Fruit fly (Drosophila melanogaster): Measurements from ENCODE around the gene CG34299.

CG34299 gene

DNA sequence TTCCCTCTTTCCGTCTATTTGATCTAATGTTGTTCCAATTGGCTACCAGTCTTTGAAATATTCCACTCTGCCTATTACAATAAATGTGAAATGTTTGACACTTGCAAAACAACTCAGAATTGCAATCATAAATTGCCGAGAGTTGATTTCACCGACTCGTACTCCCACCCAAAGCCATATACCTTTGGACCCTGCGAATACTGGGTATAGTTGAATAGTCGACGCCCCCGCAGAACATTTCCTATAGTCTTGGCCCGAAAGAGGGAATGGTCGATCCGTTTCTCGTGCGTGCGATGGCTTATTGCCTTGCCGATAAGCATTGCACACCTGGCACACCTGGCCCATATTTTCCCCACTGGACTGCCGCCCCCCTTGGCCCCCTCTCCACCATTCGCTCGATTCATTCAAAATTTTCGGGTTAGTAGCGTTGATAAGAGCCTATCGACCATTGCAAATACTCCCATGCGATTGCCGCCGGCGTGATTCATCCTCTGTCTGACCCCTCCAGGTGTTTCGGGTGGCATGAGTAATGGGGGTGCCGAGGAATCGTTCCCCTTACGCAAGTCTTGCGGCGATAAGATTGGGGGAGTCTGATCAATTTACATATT lies 49.2 kb upstream of the CG34299 start (continued):
- TF ChIP-seq Deaf1 (tag; optimal IDR thresholded peaks at IDR 0.05) (no peak), Dip2 (GFP tag; IDR thresholded peaks at IDR 0.05) (no peak), Opbp (GFP tag; IDR thresholded peaks at IDR 0.05; ENCODE audit: partially characterized antibody) (no peak), CG31224 (GFP tag; IDR thresholded peaks at IDR 0.05) (no peak), CG18764 (GFP tag; optimal IDR thresholded peaks at IDR 0.05) (no peak), CG31365 (tag; optimal IDR thresholded peaks at IDR 0.05) (no peak), CG33557 (GFP tag; optimal IDR thresholded peaks at IDR 0.05) (no peak), Kr (GFP tag; optimal IDR thresholded peaks at IDR 0.05) (no peak), CG9727 (GFP tag; optimal IDR thresholded peaks at IDR 0.05) (no peak), caup (GFP tag; optimal IDR thresholded peaks at IDR 0.05; ENCODE audit: severe bottlenecking) (no peak), Ptx1 (GFP tag; IDR thresholded peaks at IDR 0.05) (peak; percentile 44), bowl (GFP tag; IDR thresholded peaks at IDR 0.05) (no peak), disco-r (GFP tag; optimal IDR thresholded peaks at IDR 0.05) (no peak), Mes4 (GFP tag; optimal IDR thresholded peaks at IDR 0.05) (no peak), CrebB (tag; optimal IDR thresholded peaks at IDR 0.05) (no peak), MBD-R2 (GFP tag; IDR thresholded peaks at IDR 0.05) (peak; percentile 11; the same call in 1 of the 2 replicates), Doc3 (GFP tag; IDR thresholded peaks at IDR 0.05; ENCODE audit: partially characterized antibody) (no peak), CTCF (GFP tag; optimal IDR thresholded peaks at IDR 0.05) (no peak), btn (GFP tag; optimal IDR thresholded peaks at IDR 0.05) (no peak), gt (GFP tag; IDR thresholded peaks at IDR 0.05) (no peak), CG8944 (GFP tag; optimal IDR thresholded peaks at IDR 0.05) (no peak), HmgD (GFP tag; optimal IDR thresholded peaks at IDR 0.05) (no peak), CG2120 (GFP tag; optimal IDR thresholded peaks at IDR 0.05) (peak; percentile 55), da (GFP tag; optimal IDR thresholded peaks at IDR 0.05) (peak; percentile 13), ham (GFP tag; IDR thresholded peaks at IDR 0.05) (0 out of 2 replicates have a peak, but pooled peaks have one; percentile 5), crc (GFP tag; optimal IDR thresholded peaks at IDR 0.05) (no peak), CG2202 (tag; optimal IDR thresholded peaks at IDR 0.05) (no peak), Fer1 (GFP tag; optimal IDR thresholded peaks at IDR 0.05) (no peak), lmd (GFP tag; IDR thresholded peaks at IDR 0.05) (peak; percentile 36), BEAF-32 (GFP tag; optimal IDR thresholded peaks at IDR 0.05) (no peak), vvl (GFP tag; IDR thresholded peaks at IDR 0.05) (peak; percentile 21; the same call in 1 of the 2 replicates), CG12659 (GFP tag; optimal IDR thresholded peaks at IDR 0.05) (no peak), CG17829 (tag; optimal IDR thresholded peaks at IDR 0.05) (no peak), lola (GFP tag; optimal IDR thresholded peaks at IDR 0.05) (no peak), grn (GFP tag; optimal IDR thresholded peaks at IDR 0.05) (peak; percentile 7), trh (GFP tag; optimal IDR thresholded peaks at IDR 0.05) (no peak), gem (tag; optimal IDR thresholded peaks at IDR 0.05) (peak; percentile 34), fd64A (GFP tag; optimal IDR thresholded peaks at IDR 0.05) (no peak), org-1 (GFP tag; optimal IDR thresholded peaks at IDR 0.05) (no peak), toy (GFP tag; IDR thresholded peaks at IDR 0.05) (0 out of 2 replicates have a peak, but pooled peaks have one; percentile 33), Max (GFP tag; optimal IDR thresholded peaks at IDR 0.05) (no peak), Sin3A (optimal IDR thresholded peaks at IDR 0.05) (no peak), CG10147 (GFP tag; optimal IDR thresholded peaks at IDR 0.05) (no peak), Ets97D (GFP tag; optimal IDR thresholded peaks at IDR 0.05) (no peak), CG3838 (GFP tag; optimal IDR thresholded peaks at IDR 0.05) (no peak), knrl (GFP tag; IDR thresholded peaks at IDR 0.05; ENCODE audit: partially characterized antibody) (no peak), CG1792 (GFP tag; optimal IDR thresholded peaks at IDR 0.05) (no peak), lilli (GFP tag; optimal IDR thresholded peaks at IDR 0.05) (peak; percentile 18), Sry-β (GFP tag; optimal IDR thresholded peaks at IDR 0.05) (no peak), kah (GFP tag; optimal IDR thresholded peaks at IDR 0.05) (no peak), Bdp1 (GFP tag; optimal IDR thresholded peaks at IDR 0.05) (no peak), CG14667 (GFP tag; IDR thresholded peaks at IDR 0.05) (no peak)

Measured in whole organism, embryonic.